Fruit fly (Drosophila melanogaster): ENCODE measurements around the gene xit.
A peak's percentile ranks its signal among the peaks of the same experiment; 100 is the strongest.

Gene xit

DNA sequence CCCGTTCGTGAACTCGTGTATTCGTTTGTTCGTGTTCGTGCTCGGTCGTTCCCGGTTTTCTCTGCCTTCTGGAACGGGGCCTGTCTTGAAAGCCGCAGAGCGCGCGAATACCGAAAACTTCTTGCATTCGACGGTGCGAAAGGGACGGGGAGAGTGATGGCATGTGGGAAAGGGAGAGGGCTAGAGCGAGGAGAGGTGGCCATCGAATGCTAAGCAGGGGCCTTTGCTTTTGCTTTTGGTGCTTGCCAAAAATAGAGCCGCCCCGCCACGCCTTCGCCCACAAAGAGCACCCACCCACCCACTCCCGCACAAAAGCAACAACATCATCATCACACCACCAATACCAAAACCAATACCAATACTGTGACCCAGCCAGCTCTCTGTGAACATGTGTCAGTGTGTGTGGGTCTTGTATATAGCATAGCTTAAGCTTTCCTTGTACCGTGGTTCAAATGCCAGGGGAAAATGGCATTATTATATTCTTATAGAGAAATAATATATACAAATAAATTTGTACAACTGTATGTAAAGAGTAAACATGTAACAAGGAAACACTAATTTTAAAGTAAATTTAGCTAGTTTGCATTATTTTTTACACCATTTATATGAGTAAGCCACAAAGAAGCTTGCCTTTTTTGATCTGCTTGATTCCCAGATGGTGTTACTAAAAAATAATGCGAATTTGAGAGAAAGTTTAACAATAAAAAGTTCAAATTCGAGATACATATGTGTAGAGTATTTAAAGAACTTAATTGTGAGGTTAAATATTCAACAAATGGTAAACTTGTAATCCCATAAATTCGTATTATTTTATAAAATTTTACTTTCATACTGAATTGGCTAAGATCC is 46.6 kb downstream of the xit start, which contains the start of gene CG14434 (continued):
- TF ChIP-seq HLH4C (GFP tag; IDR thresholded peaks at IDR 0.05; ENCODE audit: partially characterized antibody) (no peak), CG31365 (tag; optimal IDR thresholded peaks at IDR 0.05) (no peak), CG11085 (GFP tag; IDR thresholded peaks at IDR 0.05) (peak; percentile 37; the same call in 1 of the 2 replicates), B-H1 (GFP tag; IDR thresholded peaks at IDR 0.05) (peak; percentile 13; the same call in 2 of the 3 replicates), Blimp-1 (GFP tag; optimal IDR thresholded peaks at IDR 0.05) (peak; percentile 68), CG11247 (GFP tag; IDR thresholded peaks at IDR 0.05) (no peak), odd (GFP tag; optimal IDR thresholded peaks at IDR 0.05) (peak; percentile 86), Usf (GFP tag; optimal IDR thresholded peaks at IDR 0.05) (peak; percentile 75), bigmax (GFP tag; optimal IDR thresholded peaks at IDR 0.05) (no peak), CG11504 (tag; optimal IDR thresholded peaks at IDR 0.05) (peak; percentile 90), cwo (GFP tag; optimal IDR thresholded peaks at IDR 0.05) (peak; percentile 55), sqz (GFP tag; optimal IDR thresholded peaks at IDR 0.05) (no peak), Dip3 (GFP tag; optimal IDR thresholded peaks at IDR 0.05) (peak; percentile 21), CG12769 (tag; optimal IDR thresholded peaks at IDR 0.05) (peak; percentile 59), Bteb2 (GFP tag; optimal IDR thresholded peaks at IDR 0.05) (peak; percentile 45), HLH3B (GFP tag; IDR thresholded peaks at IDR 0.05) (peak; percentile 30; the same call in 1 of the 2 replicates), CG10147 (GFP tag; optimal IDR thresholded peaks at IDR 0.05) (peak; percentile 67), CG18619 (GFP tag; optimal IDR thresholded peaks at IDR 0.05) (peak; percentile 90), CG34224 (GFP tag; IDR thresholded peaks at IDR 0.05; ENCODE audit: partially characterized antibody) (no peak), luna (GFP tag; optimal IDR thresholded peaks at IDR 0.05) (no peak), ken (GFP tag; IDR thresholded peaks at IDR 0.05) (peak; percentile 49; the same call in 1 of the 3 replicates), HLH54F (GFP tag; optimal IDR thresholded peaks at IDR 0.05) (peak; percentile 60), trem (tag; optimal IDR thresholded peaks at IDR 0.05) (peak; percentile 45), ind (GFP tag; optimal IDR thresholded peaks at IDR 0.05) (peak; percentile 73), eve (GFP tag; optimal IDR thresholded peaks at IDR 0.05) (peak in 1 of 2 experiments; percentile 94), CG10431 (GFP tag; optimal IDR thresholded peaks at IDR 0.05) (peak; percentile 79), hth (optimal IDR thresholded peaks at IDR 0.05) (no peak), Xbp1 (GFP tag; optimal IDR thresholded peaks at IDR 0.05) (peak; percentile 82), vnd (GFP tag; IDR thresholded peaks at IDR 0.05; ENCODE audit: partially characterized antibody) (no peak), Deaf1 (tag; optimal IDR thresholded peaks at IDR 0.05) (peak; percentile 96), zfh1 (GFP tag; IDR thresholded peaks at IDR 0.05) (peak; percentile 27; the same call in 1 of the 3 replicates), Gsc (GFP tag; IDR thresholded peaks at IDR 0.05) (no peak), Hey (tag; optimal IDR thresholded peaks at IDR 0.05) (no peak), CG6813 (GFP tag; optimal IDR thresholded peaks at IDR 0.05) (peak; percentile 78), Ravus (GFP tag; IDR thresholded peaks at IDR 0.05) (no peak), Hmx (GFP tag; optimal IDR thresholded peaks at IDR 0.05) (peak; percentile 58), chn (GFP tag; optimal IDR thresholded peaks at IDR 0.05) (peak; percentile 55), CG32767 (GFP tag; IDR thresholded peaks at IDR 0.05) (no peak; the same call in 1 of the 2 replicates), Ets65A (GFP tag) (no peak), repo (GFP tag; optimal IDR thresholded peaks at IDR 0.05) (no peak), Hr78 (GFP tag; optimal IDR thresholded peaks at IDR 0.05) (peak in 1 of 2 experiments; percentile 47), prd (optimal IDR thresholded peaks at IDR 0.05) (no peak), prd (GFP tag; IDR thresholded peaks at IDR 0.05) (peak; percentile 64; the same call in 2 of the 3 replicates), lmd (GFP tag; IDR thresholded peaks at IDR 0.05) (peak; percentile 60), CG8290 (GFP tag; optimal IDR thresholded peaks at IDR 0.05) (peak; percentile 39), CG8290 (tag; optimal IDR thresholded peaks at IDR 0.05) (peak in 1 of 2 experiments; percentile 15), Med (GFP tag) (peak; percentile 66), CG14860 (GFP tag; IDR thresholded peaks at IDR 0.05; ENCODE audit: partially characterized antibody) (0 out of 3 replicates have a peak, but pooled peaks have one; percentile 20)
